Worm (Caenorhabditis elegans): ENCODE results near the gene cest-1.2.
"Not testable (repeated sequence)": the region's sequence is repeated elsewhere in the genome, so short reads cannot be mapped to it uniquely, and the experiment has no call there.

The cest-1.2 gene

DNA sequence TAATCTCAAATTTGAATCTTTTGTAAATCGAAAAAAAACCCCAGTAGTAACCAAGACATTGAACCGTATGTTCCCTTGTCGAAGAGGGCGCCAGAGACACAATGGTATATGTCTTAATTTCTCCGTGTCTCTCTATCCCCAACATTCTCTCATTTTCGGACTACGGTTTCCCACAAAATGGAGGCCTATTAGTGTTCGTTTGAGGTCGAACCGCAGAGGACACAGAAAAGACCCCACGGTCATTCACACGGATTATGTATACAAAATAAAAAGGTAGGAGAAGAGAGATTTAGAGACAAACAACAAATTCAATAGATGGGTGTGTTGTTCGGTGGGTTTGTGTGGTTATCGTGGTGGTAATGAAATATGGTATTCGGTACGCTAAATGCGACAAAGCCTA lies 9.7 kb downstream of the cest-1.2 start:
- TF ChIP-seq cog-1 (tag; optimal IDR thresholded peaks at IDR 0.05) (no peak), ztf-23 (GFP tag; IDR thresholded peaks at IDR 0.05) (no peak), ref-1 (GFP tag; conservative IDR thresholded peaks at IDR 0.05) (no peak), T22C8.4 (GFP tag; IDR thresholded peaks at IDR 0.05) (no peak)

DNA sequence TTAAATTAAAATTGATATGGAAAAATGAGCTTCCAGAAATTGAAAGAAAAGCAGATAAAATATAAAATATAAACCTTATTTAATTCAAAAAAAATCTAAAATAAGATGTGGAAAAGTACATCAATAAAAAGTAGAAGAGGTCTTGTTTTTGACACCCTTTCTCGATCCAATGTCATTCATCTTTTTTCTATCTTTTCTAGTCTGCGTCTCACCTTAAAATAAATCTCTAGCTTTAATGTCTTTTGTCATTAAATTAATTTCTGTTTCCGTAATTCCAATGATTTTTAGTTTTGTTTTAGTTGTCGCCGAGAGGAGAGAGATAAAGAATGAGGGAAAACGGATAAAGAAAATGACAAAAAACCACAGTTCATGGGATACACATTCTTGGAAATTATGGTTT lies 11.5 kb downstream of the cest-1.2 start:
- TF ChIP-seq ztf-23 (GFP tag; IDR thresholded peaks at IDR 0.05) (no peak), klf-2 (GFP tag; conservative IDR thresholded peaks at IDR 0.05) (no peak), ref-1 (GFP tag; conservative IDR thresholded peaks at IDR 0.05) (no peak)

DNA sequence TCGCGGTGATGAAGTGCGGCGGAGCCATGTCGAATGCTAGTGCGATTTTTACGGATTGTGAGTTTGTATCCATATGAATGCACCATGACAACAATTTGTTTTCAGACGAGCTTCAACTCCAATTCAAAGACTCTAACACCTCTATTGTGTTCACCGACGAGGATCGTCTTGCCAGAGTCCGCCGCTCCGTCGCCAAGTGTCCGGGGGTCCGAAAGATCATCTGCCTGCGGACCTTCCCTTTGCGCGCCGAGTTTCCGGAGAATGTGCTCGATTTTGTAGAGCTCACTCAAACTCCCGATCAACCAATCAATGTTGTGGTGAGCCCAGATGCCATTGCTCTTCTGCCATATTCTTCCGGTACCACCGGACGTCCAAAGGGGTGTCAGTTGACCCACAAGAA lies 13.5 kb downstream of the cest-1.2 start:
- no peak for TF ChIP-seq T22C8.4 (GFP tag; IDR thresholded peaks at IDR 0.05)
- TF ChIP-seq ref-1 (GFP tag; conservative IDR thresholded peaks at IDR 0.05): no peak
- no peak for TF ChIP-seq flt-1 (GFP tag; IDR thresholded peaks at IDR 0.05)
- TF ChIP-seq ztf-29 (GFP tag; IDR thresholded peaks at IDR 0.05): no peak
- no peak for TF ChIP-seq ztf-23 (GFP tag; IDR thresholded peaks at IDR 0.05)
- TF ChIP-seq cog-1 (tag; optimal IDR thresholded peaks at IDR 0.05): no peak
- TF ChIP-seq tab-1 (GFP tag; IDR thresholded peaks at IDR 0.05): no peak
- no peak for TF ChIP-seq klf-2 (GFP tag; conservative IDR thresholded peaks at IDR 0.05)
- TF ChIP-seq med-1 (GFP tag; optimal IDR thresholded peaks at IDR 0.05; ENCODE audit: insufficient read depth): no peak

DNA sequence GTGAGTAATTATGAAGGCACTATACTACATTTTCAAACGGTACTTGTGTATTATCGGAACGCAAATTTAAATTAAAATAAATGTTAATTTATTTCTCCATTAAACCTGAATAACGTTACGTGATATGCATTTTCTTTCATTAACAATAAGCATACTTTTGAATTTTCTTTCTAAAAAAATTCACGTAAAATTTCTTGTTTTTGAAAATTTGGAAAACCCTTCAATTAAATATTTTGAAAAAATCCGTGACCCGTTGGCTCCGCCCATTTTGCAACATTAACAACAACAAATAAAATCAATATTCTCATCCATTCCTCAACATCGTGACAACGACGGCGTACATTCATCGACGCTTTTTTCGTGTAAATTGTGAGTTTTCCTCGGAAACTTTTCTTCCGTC lies 14.5 kb downstream of the cest-1.2 start, which contains the start of gene acs-10:
Gene acs-10 (plus strand): TSS at position 301 of the 400 bp plus-strand sequence.
- no peak for TF ChIP-seq med-1 (GFP tag; optimal IDR thresholded peaks at IDR 0.05; ENCODE audit: insufficient read depth)
- no peak for TF ChIP-seq flt-1 (GFP tag; IDR thresholded peaks at IDR 0.05)
- no peak for TF ChIP-seq cog-1 (tag; optimal IDR thresholded peaks at IDR 0.05)
- no peak for TF ChIP-seq ztf-23 (GFP tag; IDR thresholded peaks at IDR 0.05)
- no peak for TF ChIP-seq tab-1 (GFP tag; IDR thresholded peaks at IDR 0.05)
- no peak for TF ChIP-seq T22C8.4 (GFP tag; IDR thresholded peaks at IDR 0.05)
- TF ChIP-seq klf-2 (GFP tag; conservative IDR thresholded peaks at IDR 0.05): no peak
- TF ChIP-seq ref-1 (GFP tag; conservative IDR thresholded peaks at IDR 0.05): no peak
- TF ChIP-seq ztf-29 (GFP tag; IDR thresholded peaks at IDR 0.05): no peak

DNA sequence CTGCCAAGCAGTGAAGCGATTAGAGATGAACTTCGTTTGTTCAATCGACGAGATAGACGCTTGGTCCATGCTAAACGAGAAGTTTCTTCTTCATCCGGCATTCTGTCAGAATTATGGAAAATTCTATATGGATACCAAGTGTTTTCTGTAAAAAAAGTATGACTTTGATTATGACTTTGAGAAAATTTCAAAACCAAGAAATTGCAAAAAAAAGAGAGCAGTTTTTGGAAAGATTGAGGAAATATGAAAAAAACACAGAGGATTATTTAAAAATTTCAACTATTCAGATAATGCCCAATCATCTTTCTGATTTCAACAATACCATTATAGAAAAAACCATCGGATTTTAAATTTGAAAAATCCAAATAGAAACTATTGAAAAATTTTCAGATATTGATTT lies 15.4 kb downstream of the cest-1.2 start, which contains the start of gene par-1:
Gene par-1 (minus strand): TSS at position 101 of the 400 bp plus-strand sequence.
- TF ChIP-seq tab-1 (GFP tag; IDR thresholded peaks at IDR 0.05) (no peak), ref-1 (GFP tag; conservative IDR thresholded peaks at IDR 0.05) (no peak), cog-1 (tag; optimal IDR thresholded peaks at IDR 0.05) (no peak), med-1 (GFP tag; optimal IDR thresholded peaks at IDR 0.05; ENCODE audit: insufficient read depth) (no peak)

DNA sequence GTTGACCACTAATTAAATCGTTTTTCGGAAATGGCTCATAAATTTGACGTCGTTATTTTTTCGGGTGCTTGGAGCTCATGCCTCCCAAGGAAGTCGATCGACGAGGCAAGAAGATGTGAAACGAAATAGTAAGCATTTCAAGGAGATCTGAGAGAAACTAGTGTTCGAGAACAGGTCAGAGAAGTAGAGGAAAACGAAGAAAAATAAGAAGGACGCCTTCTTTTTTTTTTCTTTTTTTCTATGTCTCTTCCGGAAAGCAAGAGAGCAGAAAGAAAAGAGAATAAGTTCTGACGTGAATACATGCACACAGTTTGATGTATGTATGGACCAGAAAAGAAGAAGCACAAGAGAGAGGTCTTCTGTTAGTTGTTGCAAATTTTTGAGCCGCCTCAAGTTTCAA lies 17.0 kb downstream of the cest-1.2 start:
- no peak for TF ChIP-seq ztf-23 (GFP tag; IDR thresholded peaks at IDR 0.05)

DNA sequence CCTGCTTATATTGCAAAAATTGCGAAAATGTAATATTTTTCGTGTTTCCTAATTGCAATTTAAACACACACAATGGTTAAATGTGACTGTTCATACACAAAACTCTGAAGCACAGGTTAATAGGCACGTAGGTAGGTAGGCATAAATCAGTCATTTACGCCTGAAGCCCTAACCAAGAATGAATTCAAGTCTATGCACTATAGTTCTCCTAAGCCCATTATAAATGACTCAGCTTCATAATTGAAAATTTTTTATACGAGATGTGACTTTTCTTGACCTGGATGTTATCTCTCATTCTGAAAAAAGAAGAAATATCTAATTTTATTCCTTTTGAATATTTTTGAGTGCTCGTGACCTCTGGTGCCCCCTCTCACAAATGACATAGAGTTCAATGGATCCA lies 18.8 kb downstream of the cest-1.2 start:
- TF ChIP-seq ztf-23 (GFP tag; IDR thresholded peaks at IDR 0.05) (no peak), ztf-29 (GFP tag; IDR thresholded peaks at IDR 0.05) (no peak), med-1 (GFP tag; optimal IDR thresholded peaks at IDR 0.05; ENCODE audit: insufficient read depth) (no peak), T22C8.4 (GFP tag; IDR thresholded peaks at IDR 0.05) (no peak), flt-1 (GFP tag; IDR thresholded peaks at IDR 0.05) (no peak), cog-1 (tag; optimal IDR thresholded peaks at IDR 0.05) (no peak)

DNA sequence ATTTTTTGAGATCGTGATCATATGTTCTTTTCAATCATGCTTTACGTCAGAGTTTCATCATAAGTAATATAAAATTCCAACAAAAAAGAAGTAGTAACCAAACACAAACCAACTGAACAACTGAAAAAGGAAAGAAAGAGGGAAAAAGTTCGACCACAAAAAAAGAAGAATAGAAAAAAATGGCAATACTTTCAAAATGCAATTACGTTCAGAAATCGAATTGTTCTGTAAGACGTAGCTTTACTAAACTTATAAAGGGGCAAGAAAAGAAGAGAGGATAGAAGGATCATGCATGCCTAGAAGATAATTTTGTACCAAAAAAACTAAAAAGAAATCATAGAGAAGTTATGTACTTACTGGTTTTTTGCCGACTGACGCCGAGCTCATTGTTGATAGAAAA lies 19.9 kb downstream of the cest-1.2 start:
- TF ChIP-seq cog-1 (tag; optimal IDR thresholded peaks at IDR 0.05): no peak

DNA sequence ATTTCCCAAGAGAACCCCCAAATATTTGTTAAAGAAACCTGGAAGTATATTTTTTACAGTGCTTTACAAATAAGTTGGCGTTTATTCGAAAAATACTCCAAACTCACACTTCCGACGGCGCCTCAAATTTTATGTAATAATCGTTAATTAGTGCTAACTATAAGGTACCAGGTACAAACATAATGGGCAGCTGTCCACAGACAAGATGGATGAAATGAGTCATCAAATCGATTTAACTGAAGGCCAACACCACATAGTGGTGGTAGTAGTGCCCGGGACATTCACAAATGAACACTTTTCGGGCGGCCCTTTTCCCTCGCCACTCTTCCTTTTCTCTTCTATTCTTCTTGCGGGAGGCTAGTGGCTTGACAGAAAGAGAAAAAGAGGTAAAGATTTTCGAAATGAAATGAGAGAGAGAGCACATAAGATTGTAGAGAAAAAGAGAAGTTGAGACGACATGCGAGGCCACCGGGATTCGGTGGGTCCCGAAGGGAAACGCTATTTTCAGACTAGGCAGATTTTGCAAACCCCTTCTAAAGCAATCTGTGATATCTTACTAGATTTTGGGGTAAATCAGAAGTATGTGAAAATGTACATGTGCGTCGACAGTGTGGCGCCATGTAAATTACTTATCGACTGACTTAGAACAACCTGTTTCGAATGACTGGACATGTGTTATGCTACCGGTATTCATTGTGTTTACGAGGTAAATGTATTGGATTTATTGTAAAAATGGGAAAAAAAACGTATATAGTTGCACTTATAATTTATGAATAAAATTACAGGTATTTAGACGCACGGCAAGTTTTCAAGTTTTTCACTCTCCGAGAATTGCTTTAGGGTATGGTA lies 21.2 kb downstream of the cest-1.2 start:
- TF ChIP-seq T22C8.4 (GFP tag; IDR thresholded peaks at IDR 0.05) (no peak), cog-1 (tag; optimal IDR thresholded peaks at IDR 0.05) (peak; percentile 4)

DNA sequence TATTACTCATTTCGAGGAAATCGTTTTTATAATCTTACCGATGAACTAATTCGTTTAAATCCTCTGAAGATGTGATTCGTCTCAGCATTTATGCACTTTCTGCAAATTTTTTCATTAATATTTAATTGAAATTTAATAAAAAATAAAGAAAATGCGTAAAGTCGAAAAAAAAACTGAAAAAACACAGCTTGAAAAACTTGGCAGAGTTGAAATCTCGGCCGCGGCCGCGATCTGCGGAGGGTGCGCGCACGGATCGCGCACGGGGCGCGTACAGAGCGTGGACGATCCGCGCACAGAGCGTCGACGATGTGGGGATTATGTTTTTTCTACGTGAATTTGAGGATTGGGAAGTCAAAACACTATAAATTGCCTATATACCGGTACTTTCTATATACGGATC lies 22.9 kb downstream of the cest-1.2 start, which contains the start of gene AH10.4:
Gene AH10.4 (minus strand): TSS at position 101 of the 400 bp plus-strand sequence.
- not testable (repeated sequence) for TF ChIP-seq tab-1, ztf-23, T22C8.4 (GFP tag; IDR thresholded peaks at IDR 0.05)

DNA sequence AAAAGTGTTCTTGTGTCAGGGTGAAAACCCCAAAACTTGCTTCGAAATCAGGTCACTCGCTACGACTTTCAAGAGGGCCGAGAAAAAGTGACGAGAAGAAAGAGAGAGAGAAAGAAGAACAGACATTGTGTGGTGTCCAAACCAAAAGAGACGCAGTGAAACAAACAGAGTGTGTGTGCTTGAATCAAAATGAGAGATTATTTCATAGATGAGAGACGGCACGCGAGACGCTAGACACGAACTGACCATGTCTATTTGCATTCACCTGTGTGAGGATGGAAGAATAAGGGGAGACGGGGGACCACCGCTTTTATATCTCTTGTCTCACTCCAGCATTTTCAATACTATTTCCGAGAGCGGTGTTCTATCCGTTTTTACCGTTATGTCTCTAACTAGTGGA lies 24.5 kb downstream of the cest-1.2 start:
- TF ChIP-seq med-1 (GFP tag; optimal IDR thresholded peaks at IDR 0.05; ENCODE audit: insufficient read depth) (no peak), cog-1 (tag; optimal IDR thresholded peaks at IDR 0.05) (peak; percentile 40), flt-1 (GFP tag; IDR thresholded peaks at IDR 0.05) (0 out of 2 replicates have a peak, but pooled peaks have one; percentile 6)
